Worm (Caenorhabditis elegans) whole organism, young adult: ENCODE measurements around the gene mlt-9.

Experiments
- Y95B8A.8 ChIP-seq: fragments of 200-800 bp; sonication (Bioruptor generic); IDR thresholded peaks from 2 replicates; pipeline ENCODE4 v1.3.6; 2022; ENCODE audit warnings: missing genetic modification reagents, missing genetic modification characterization, missing compliant biosample characterization
- attf-6 ChIP-seq: fragments of 200-800 bp; sonication (Bioruptor generic); IDR thresholded peaks from 2 replicates; pipeline ENCODE4 v1.3.6; 2022; ENCODE audit warnings: missing genetic modification reagents, missing genetic modification characterization, missing compliant biosample characterization
- egl-18 ChIP-seq: fragments of 200-800 bp; sonication (Bioruptor generic); IDR thresholded peaks from 2 replicates; pipeline ENCODE4 v1.3.6; 2022; ENCODE audit warnings: missing genetic modification reagents, missing genetic modification characterization, missing compliant biosample characterization
- zim-3 ChIP-seq: sonication (generic microtip); optimal IDR thresholded peaks from 2 replicates; lab custom pipeline; 2017; ENCODE audit warnings: mild to moderate bottlenecking, missing genetic modification characterization, moderate library complexity, missing compliant biosample characterization

ce11 chrX:15155054-15155453 is 47.5 kb upstream of the mlt-9 start:
- TF ChIP-seq attf-6 (no peak), egl-18 (GFP tag; lab: Robert Waterston, UW) (no peak), zim-3 (tag; lab: Kevin White, UChicago) (no peak), Y95B8A.8 (GFP tag; lab: Robert Waterston, UW) (no peak)
